Worm (Caenorhabditis elegans): ENCODE measurements around the gene mff-1.

DNA sequence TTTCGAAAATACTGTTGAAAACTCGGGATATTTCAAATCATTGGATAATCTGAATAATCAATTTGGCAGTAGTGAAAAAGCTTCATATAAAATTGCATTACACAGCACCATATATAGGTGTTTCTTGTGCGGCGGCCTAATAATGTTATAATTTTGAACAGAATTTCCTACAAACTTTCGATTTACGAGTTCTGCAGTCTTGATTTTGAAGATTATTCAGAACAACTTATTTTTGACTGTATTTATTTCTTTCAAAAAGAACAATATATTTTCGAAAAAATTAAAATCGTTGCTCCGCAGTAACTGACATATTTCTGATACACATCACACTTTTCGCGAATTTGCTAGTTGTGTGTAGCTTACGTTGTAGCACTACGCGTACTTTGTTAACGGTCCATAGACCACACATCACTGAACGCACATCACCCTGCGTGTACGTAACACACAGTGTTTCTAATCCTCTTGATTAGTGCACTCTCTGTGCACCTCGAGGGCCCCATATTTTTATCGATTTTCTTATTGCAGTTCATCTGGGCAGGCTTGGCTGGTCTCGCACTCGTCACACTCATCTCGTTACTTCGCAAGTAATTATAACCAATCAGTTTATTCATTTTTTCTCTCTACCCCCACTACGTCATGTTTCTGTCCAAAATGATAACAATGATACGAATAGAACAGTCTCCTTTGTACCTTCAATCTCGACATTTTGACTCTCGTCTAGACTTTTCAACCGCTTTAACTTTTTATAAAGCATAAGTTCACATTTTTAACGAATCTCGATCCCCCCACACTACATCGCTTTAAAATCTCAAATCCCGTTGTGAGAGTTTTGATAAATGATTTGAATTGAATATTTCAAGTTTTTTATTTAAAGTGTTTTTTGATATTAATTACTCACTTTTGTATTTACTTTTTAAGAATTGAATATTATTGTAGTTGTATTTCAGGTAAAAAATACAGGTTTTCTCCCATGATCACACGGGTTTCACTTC, 3.8 kb upstream of the mff-1 start, which contains the start of the genes F11C1.1 and vwa-8:
- no peak for TF ChIP-seq ceh-82 (tag; optimal IDR thresholded peaks at IDR 0.05)
- TF ChIP-seq egl-27 (tag; optimal IDR thresholded peaks at IDR 0.05): no peak
- no peak for TF ChIP-seq tbx-2 (tag; optimal IDR thresholded peaks at IDR 0.05)
- no peak for TF ChIP-seq fos-1 (tag; optimal IDR thresholded peaks at IDR 0.05)
- no peak for TF ChIP-seq nhr-77 (tag; optimal IDR thresholded peaks at IDR 0.05)
- TF ChIP-seq mdl-1 (tag; optimal IDR thresholded peaks at IDR 0.05): no peak
- no peak for TF ChIP-seq ama-1 (optimal IDR thresholded peaks at IDR 0.05)
- no peak for TF ChIP-seq unc-39 (tag; optimal IDR thresholded peaks at IDR 0.05)
- no peak for TF ChIP-seq nfya-1 (tag; optimal IDR thresholded peaks at IDR 0.05; ENCODE audit: insufficient read depth)
- no peak for TF ChIP-seq nhr-12 (tag; optimal IDR thresholded peaks at IDR 0.05)
- TF ChIP-seq nhr-23 (tag; optimal IDR thresholded peaks at IDR 0.05): no peak
- no peak for TF ChIP-seq hmg-11 (tag; optimal IDR thresholded peaks at IDR 0.05)
- no peak for TF ChIP-seq egl-5 (tag; optimal IDR thresholded peaks at IDR 0.05)

Measured in whole organism, L3 larva.